Worm (Caenorhabditis elegans): Measurements from ENCODE around the gene tag-180.

Gene tag-180

ce11 chrII:11290109-11290784, 39.0 kb downstream of the tag-180 start, which contains the start of gene C47G2.3:
Gene C47G2.3 (minus strand): TSS chrII:11290159.
- no peak for TF ChIP-seq ztf-11 (tag; optimal IDR thresholded peaks at IDR 0.05)
- TF ChIP-seq sea-2 (GFP tag; optimal IDR thresholded peaks at IDR 0.05) = no peak
- no peak for TF ChIP-seq nhr-76 (tag; optimal IDR thresholded peaks at IDR 0.05)
- TF ChIP-seq aly-2 (tag; optimal IDR thresholded peaks at IDR 0.05) = no peak
- no peak for TF ChIP-seq nhr-25 (tag; optimal IDR thresholded peaks at IDR 0.05)
- no peak for TF ChIP-seq snpc-4 (tag; optimal IDR thresholded peaks at IDR 0.05)
- no peak for TF ChIP-seq egl-5 (tag; optimal IDR thresholded peaks at IDR 0.05)
- TF ChIP-seq zag-1 (tag; optimal IDR thresholded peaks at IDR 0.05) = no peak
- no peak for TF ChIP-seq ceh-16 (tag; optimal IDR thresholded peaks at IDR 0.05)
- no peak for TF ChIP-seq ZK546.5 (tag; optimal IDR thresholded peaks at IDR 0.05)
- peak; percentile 29 for TF ChIP-seq pha-4 (tag; optimal IDR thresholded peaks at IDR 0.05)
- no peak for TF ChIP-seq tbx-2 (tag; optimal IDR thresholded peaks at IDR 0.05)
- TF ChIP-seq mdl-1 (tag; optimal IDR thresholded peaks at IDR 0.05) = no peak
- TF ChIP-seq hmg-11 (tag; optimal IDR thresholded peaks at IDR 0.05) = no peak
- TF ChIP-seq nfya-1 (tag; optimal IDR thresholded peaks at IDR 0.05; ENCODE audit: insufficient read depth) = peak; percentile 39
- no peak for TF ChIP-seq ceh-82 (tag; optimal IDR thresholded peaks at IDR 0.05)
- TF ChIP-seq elt-3 (tag; optimal IDR thresholded peaks at IDR 0.05) = no peak
- TF ChIP-seq eor-1 (tag; optimal IDR thresholded peaks at IDR 0.05) = no peak
- TF ChIP-seq daf-12 (tag; optimal IDR thresholded peaks at IDR 0.05) = no peak
- peak; percentile 43 for TF ChIP-seq pqm-1 (tag; optimal IDR thresholded peaks at IDR 0.05)
- no peak for TF ChIP-seq fkh-10 (GFP tag; optimal IDR thresholded peaks at IDR 0.05)
- no peak for TF ChIP-seq unc-39 (tag; optimal IDR thresholded peaks at IDR 0.05)
- peak; percentile 52 for TF ChIP-seq skn-1 (tag; optimal IDR thresholded peaks at IDR 0.05)
- TF ChIP-seq nhr-43 (tag; optimal IDR thresholded peaks at IDR 0.05; ENCODE audit: poor library complexity, severe bottlenecking) = peak; percentile 80
- TF ChIP-seq lin-15B (tag; optimal IDR thresholded peaks at IDR 0.05) = peak; percentile 36
- no peak for TF ChIP-seq fos-1 (tag; optimal IDR thresholded peaks at IDR 0.05)
- TF ChIP-seq jun-1 (tag; optimal IDR thresholded peaks at IDR 0.05) = no peak
- no peak for TF ChIP-seq nhr-77 (tag; optimal IDR thresholded peaks at IDR 0.05)
- TF ChIP-seq lin-39 (tag; optimal IDR thresholded peaks at IDR 0.05) = no peak
- no peak for TF ChIP-seq mml-1 (tag; optimal IDR thresholded peaks at IDR 0.05)
- TF ChIP-seq ceh-28 (tag; optimal IDR thresholded peaks at IDR 0.05) = no peak
- no peak for TF ChIP-seq fkh-2 (tag; optimal IDR thresholded peaks at IDR 0.05)
- TF ChIP-seq elt-1 (tag; optimal IDR thresholded peaks at IDR 0.05) = no peak
- peak; percentile 70 for TF ChIP-seq nhr-23 (tag; optimal IDR thresholded peaks at IDR 0.05)
- TF ChIP-seq ztf-4 (tag; optimal IDR thresholded peaks at IDR 0.05) = no peak
- TF ChIP-seq egl-27 (tag; optimal IDR thresholded peaks at IDR 0.05) = no peak
- no peak for TF ChIP-seq ceh-9 (tag; optimal IDR thresholded peaks at IDR 0.05)
- no peak for TF ChIP-seq nhr-237 (tag; optimal IDR thresholded peaks at IDR 0.05)
- TF ChIP-seq lsy-12 (tag; optimal IDR thresholded peaks at IDR 0.05) = peak; percentile 67
- TF ChIP-seq nhr-28 (tag; optimal IDR thresholded peaks at IDR 0.05) = no peak
- no peak for TF ChIP-seq nhr-11 (tag; optimal IDR thresholded peaks at IDR 0.05)
- TF ChIP-seq nhr-12 (tag; optimal IDR thresholded peaks at IDR 0.05) = no peak
- no peak for TF ChIP-seq nhr-67 (tag; optimal IDR thresholded peaks at IDR 0.05)
- no peak for TF ChIP-seq unc-62 (GFP tag; optimal IDR thresholded peaks at IDR 0.05)
- TF ChIP-seq R02D3.7 (tag; optimal IDR thresholded peaks at IDR 0.05) = no peak
- peak; percentile 29 for TF ChIP-seq elt-2 (tag; optimal IDR thresholded peaks at IDR 0.05)
- no peak for TF ChIP-seq ama-1 (optimal IDR thresholded peaks at IDR 0.05)

Measured in whole organism, L3 larva.